ENCODE assay signal across 3 fruit fly cellular contexts in the genomic region with DNA sequence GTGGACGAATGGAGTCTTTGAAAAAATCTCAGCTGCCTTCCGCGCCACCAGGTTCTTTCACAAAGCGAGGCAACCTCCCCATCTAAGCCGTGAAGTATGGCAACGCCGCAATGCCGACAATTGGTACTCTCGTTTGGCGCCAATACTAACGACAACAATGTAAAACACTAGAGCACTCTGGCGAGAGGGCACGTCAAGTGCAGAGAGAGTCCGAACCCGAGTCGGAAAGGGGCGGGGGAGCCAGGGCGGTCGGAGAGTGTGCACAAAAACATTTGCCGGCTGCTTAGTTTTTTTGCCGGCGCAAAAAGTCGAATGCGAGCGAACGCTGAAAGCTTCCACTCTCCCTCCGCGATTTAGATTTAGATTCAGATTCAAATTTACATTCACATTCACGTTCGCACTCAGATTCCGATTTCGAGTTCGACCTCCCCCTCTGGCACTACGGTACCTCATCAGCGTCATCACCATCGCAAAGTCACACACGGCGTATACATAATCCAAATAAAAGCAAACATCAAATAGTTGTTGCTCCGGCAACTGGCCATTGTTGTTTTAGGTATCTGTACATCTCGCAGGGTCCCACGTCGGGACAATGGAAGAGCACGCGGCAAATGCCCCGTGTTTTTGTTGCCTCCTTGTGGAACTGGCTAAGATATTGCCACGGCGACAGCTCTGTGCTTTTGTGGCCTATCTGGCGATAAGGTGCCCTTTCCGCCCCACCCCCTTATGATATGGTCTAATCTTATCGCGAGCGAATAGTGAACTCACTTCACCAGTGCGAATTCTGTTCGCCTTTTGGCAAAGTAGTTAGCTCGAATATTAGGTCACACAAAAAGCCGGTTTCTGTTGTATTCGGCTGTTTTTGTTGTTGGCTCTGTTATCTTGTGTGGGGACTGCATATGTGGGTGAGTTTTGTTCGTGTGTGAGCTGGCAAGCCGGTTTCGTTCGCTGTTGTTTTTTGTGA.
TF ChIP-seq lines count a peak whose summit lies in the region.

No protein-coding gene starts in this region.

TF ChIP-seq in whole organism, adult, 20 proteins besides CTCF, POLR2A, EP300 and RAD21 (continued from another document):
- TF ChIP-seq CG12768 (GFP tag; optimal IDR thresholded peaks at IDR 0.05; lab: Kevin White, UChicago): peak; percentile 69
- no peak for TF ChIP-seq CG7045 (GFP tag; optimal IDR thresholded peaks at IDR 0.05; lab: Kevin White, UChicago)
- TF ChIP-seq cnc (optimal IDR thresholded peaks at IDR 0.05; lab: Kevin White, UChicago): no peak
- peak; percentile 43 for TF ChIP-seq Hr96 (GFP tag; optimal IDR thresholded peaks at IDR 0.05; lab: Kevin White, UChicago)

TF ChIP-seq in whole organism, embryonic, 481 proteins besides CTCF, POLR2A, EP300 and RAD21 (continued from another document):
- TF ChIP-seq BtbVII (GFP tag; optimal IDR thresholded peaks at IDR 0.05; lab: Kevin White, UChicago): peak; percentile 49
- peak; percentile 76 for TF ChIP-seq CG10543 (GFP tag; optimal IDR thresholded peaks at IDR 0.05; lab: Kevin White, UChicago)
- peak; percentile 53; the same call in 1 of the 2 replicates for TF ChIP-seq CG31224 (GFP tag; IDR thresholded peaks at IDR 0.05; lab: Robert Waterston, UW)
- 0 out of 3 replicates have a peak, but pooled peaks have one; percentile 34 for TF ChIP-seq hb (GFP tag; IDR thresholded peaks at IDR 0.05; lab: Robert Waterston, UW; ENCODE audit: partially characterized antibody)
- peak; percentile 11 for TF ChIP-seq CG12659 (GFP tag; optimal IDR thresholded peaks at IDR 0.05; lab: Kevin White, UChicago)
- TF ChIP-seq CG11504 (tag; optimal IDR thresholded peaks at IDR 0.05; lab: Kevin White, UChicago): no peak
- 0 out of 2 replicates have a peak, but pooled peaks have one; percentile 24 for TF ChIP-seq ato (GFP tag; IDR thresholded peaks at IDR 0.05; lab: Robert Waterston, UW; ENCODE audit: partially characterized antibody)
- TF ChIP-seq D19B (GFP tag; optimal IDR thresholded peaks at IDR 0.05; lab: Kevin White, UChicago): no peak
- peak; percentile 53; the same call in 1 of the 2 replicates for TF ChIP-seq Drgx (GFP tag; IDR thresholded peaks at IDR 0.05; lab: Robert Waterston, UW)
- TF ChIP-seq Med (GFP tag; lab: Kevin White, UChicago): peak; percentile 49
- TF ChIP-seq Fer1 (GFP tag; optimal IDR thresholded peaks at IDR 0.05; lab: Kevin White, UChicago): peak; percentile 27
- TF ChIP-seq CG12769 (tag; optimal IDR thresholded peaks at IDR 0.05; lab: Kevin White, UChicago): peak; percentile 48
- TF ChIP-seq Ada2b (GFP tag; IDR thresholded peaks at IDR 0.05; lab: Robert Waterston, UW): 0 out of 2 replicates have a peak, but pooled peaks have one; percentile 17
- TF ChIP-seq Pdp1 (GFP tag; optimal IDR thresholded peaks at IDR 0.05; lab: Kevin White, UChicago): peak in 1 of 2 experiments; percentile 24
- TF ChIP-seq NFAT (GFP tag; IDR thresholded peaks at IDR 0.05; lab: Robert Waterston, UW): 0 out of 2 replicates have a peak, but pooled peaks have one; percentile 21
- TF ChIP-seq CG6791 (GFP tag; IDR thresholded peaks at IDR 0.05; lab: Robert Waterston, UW; ENCODE audit: partially characterized antibody): 0 out of 3 replicates have a peak, but pooled peaks have one; percentile 34
- TF ChIP-seq nmo (GFP tag; optimal IDR thresholded peaks at IDR 0.05; lab: Kevin White, UChicago): no peak
- TF ChIP-seq Deaf1 (tag; optimal IDR thresholded peaks at IDR 0.05; lab: Kevin White, UChicago): peak; percentile 71
- TF ChIP-seq lab (GFP tag; optimal IDR thresholded peaks at IDR 0.05; lab: Kevin White, UChicago): peak; percentile 47
- TF ChIP-seq sd (tag; optimal IDR thresholded peaks at IDR 0.05; lab: Kevin White, UChicago): peak; percentile 6
- TF ChIP-seq nau (GFP tag; optimal IDR thresholded peaks at IDR 0.05; lab: Kevin White, UChicago): peak; percentile 39
- peak; percentile 99 for TF ChIP-seq GATAe (GFP tag; conservative IDR thresholded peaks at IDR 0.05; lab: Robert Waterston, UW)
- TF ChIP-seq CG13894 (tag; optimal IDR thresholded peaks at IDR 0.05; lab: Kevin White, UChicago): peak; percentile 77
- peak; percentile 66 for TF ChIP-seq exex (tag; optimal IDR thresholded peaks at IDR 0.05; lab: Kevin White, UChicago)
- peak; percentile 32; the same call in 1 of the 3 replicates for TF ChIP-seq CG34422 (GFP tag; IDR thresholded peaks at IDR 0.05; lab: Robert Waterston, UW)
- TF ChIP-seq sug (tag; optimal IDR thresholded peaks at IDR 0.05; lab: Kevin White, UChicago): peak; percentile 68
- TF ChIP-seq crol (GFP tag; IDR thresholded peaks at IDR 0.05; lab: Robert Waterston, UW): peak; percentile 72
- TF ChIP-seq CG9876 (GFP tag; optimal IDR thresholded peaks at IDR 0.05; lab: Kevin White, UChicago): no peak
- TF ChIP-seq Adf1 (GFP tag; IDR thresholded peaks at IDR 0.05; lab: Robert Waterston, UW): peak; percentile 76
- TF ChIP-seq chinmo (GFP tag; IDR thresholded peaks at IDR 0.05; lab: Robert Waterston, UW; ENCODE audit: partially characterized antibody): peak; percentile 74; the same call in 2 of the 4 replicates
- no peak for TF ChIP-seq gfzf (GFP tag; optimal IDR thresholded peaks at IDR 0.05; lab: Kevin White, UChicago)
- no peak for TF ChIP-seq CG1647 (GFP tag; optimal IDR thresholded peaks at IDR 0.05; lab: Kevin White, UChicago)
- peak; percentile 95 for TF ChIP-seq CG3407 (GFP tag; optimal IDR thresholded peaks at IDR 0.05; lab: Kevin White, UChicago)
- peak; percentile 17 for TF ChIP-seq mirr (GFP tag; optimal IDR thresholded peaks at IDR 0.05; lab: Kevin White, UChicago)
- TF ChIP-seq D19A (tag; optimal IDR thresholded peaks at IDR 0.05; lab: Kevin White, UChicago): no peak
- peak; percentile 42 for TF ChIP-seq cg (GFP tag; optimal IDR thresholded peaks at IDR 0.05; lab: Kevin White, UChicago)
- no peak for TF ChIP-seq oc (tag; optimal IDR thresholded peaks at IDR 0.05; lab: Kevin White, UChicago)
- TF ChIP-seq fd3F (GFP tag; optimal IDR thresholded peaks at IDR 0.05; lab: Kevin White, UChicago): no peak
- TF ChIP-seq sr (GFP tag; IDR thresholded peaks at IDR 0.05; lab: Robert Waterston, UW): peak; percentile 10; the same call in 1 of the 3 replicates
- peak; percentile 48; the same call in 1 of the 2 replicates for TF ChIP-seq CG4360 (GFP tag; IDR thresholded peaks at IDR 0.05; lab: Robert Waterston, UW)
- TF ChIP-seq CG34376 (GFP tag; optimal IDR thresholded peaks at IDR 0.05; lab: Kevin White, UChicago): peak; percentile 57
- TF ChIP-seq cwo (GFP tag; optimal IDR thresholded peaks at IDR 0.05; lab: Kevin White, UChicago): peak; percentile 9
- no peak for TF ChIP-seq CG1832 (GFP tag; optimal IDR thresholded peaks at IDR 0.05; lab: Kevin White, UChicago)
- TF ChIP-seq pho (GFP tag; optimal IDR thresholded peaks at IDR 0.05; lab: Kevin White, UChicago): peak; percentile 9
- no peak for TF ChIP-seq hbn (GFP tag; IDR thresholded peaks at IDR 0.05; lab: Robert Waterston, UW; ENCODE audit: partially characterized antibody)
- peak; percentile 49 for TF ChIP-seq HmgZ (tag; optimal IDR thresholded peaks at IDR 0.05; lab: Kevin White, UChicago)

TF ChIP-seq in whole organism, prepupa, 60 proteins besides CTCF, POLR2A, EP300 and RAD21 (continued from another document):
- TF ChIP-seq acj6 (GFP tag; optimal IDR thresholded peaks at IDR 0.05; lab: Kevin White, UChicago) (no peak), CG6854 (GFP tag; optimal IDR thresholded peaks at IDR 0.05; lab: Kevin White, UChicago) (peak; percentile 23), vri (GFP tag; optimal IDR thresholded peaks at IDR 0.05; lab: Kevin White, UChicago) (peak; percentile 97), svp (GFP tag; lab: Kevin White, UChicago) (peak; percentile 62), Eip78C (GFP tag; lab: Kevin White, UChicago) (peak; percentile 47), Smox (GFP tag; optimal IDR thresholded peaks at IDR 0.05; lab: Kevin White, UChicago) (no peak), CG32006 (GFP tag; optimal IDR thresholded peaks at IDR 0.05; lab: Kevin White, UChicago) (peak; percentile 11), Gug (GFP tag; IDR thresholded peaks at IDR 0.05; lab: Robert Waterston, UW) (no peak), CG6163 (GFP tag; IDR thresholded peaks at IDR 0.05; lab: Robert Waterston, UW) (peak; percentile 56), CG6808 (GFP tag; optimal IDR thresholded peaks at IDR 0.05; lab: Kevin White, UChicago) (peak; percentile 1)
